Fruit fly (Drosophila melanogaster) whole organism, embryonic: ENCODE results near the gene CG43645.

Experiments used
- Aef1 ChIP-seq: fragments of 200-800 bp; sonication (Bioruptor generic); IDR thresholded peaks from 3 replicates; pipeline ENCODE4 v1.3.6; 2022; ENCODE audit warnings: missing biosample characterization, missing genetic modification characterization
- C15 ChIP-seq: fragments of 200-800 bp; sonication (Bioruptor generic); IDR thresholded peaks from 3 replicates; pipeline ENCODE4 v1.3.6; 2022; ENCODE audit warnings: missing biosample characterization, missing genetic modification characterization
- CG11247 ChIP-seq: fragments of 200-800 bp; sonication (Bioruptor generic); IDR thresholded peaks from 2 replicates; pipeline ENCODE4 v1.3.6; 2022; ENCODE audit warnings: missing biosample characterization, missing genetic modification characterization
- CG11456 ChIP-seq: fragments of 200-800 bp; sonication (Bioruptor generic); IDR thresholded peaks from 3 replicates; pipeline ENCODE4 v1.3.6; 2022; ENCODE audit warnings: missing biosample characterization, missing genetic modification characterization
- CG11560 ChIP-seq: fragments of 200-800 bp; sonication (Bioruptor generic); IDR thresholded peaks from 3 replicates; pipeline ENCODE4 v1.3.6; 2022; ENCODE audit warnings: missing biosample characterization, missing genetic modification characterization
- CG12071 ChIP-seq: fragments of 200-800 bp; sonication (Bioruptor generic); optimal IDR thresholded peaks from 3 replicates; lab custom pipeline; 2018; ENCODE audit warnings: missing biosample characterization, mild to moderate bottlenecking, missing genetic modification characterization
- CG12744 ChIP-seq: fragments of 200-800 bp; sonication (Bioruptor generic); optimal IDR thresholded peaks from 2 replicates; lab custom pipeline; 2016; ENCODE audit warnings: missing biosample characterization, missing genetic modification characterization
- CG13123 ChIP-seq: fragments of 200-800 bp; sonication (Bioruptor generic); optimal IDR thresholded peaks from 2 replicates; lab custom pipeline; 2016; ENCODE audit warnings: missing biosample characterization, missing genetic modification characterization
- CG13287 ChIP-seq: fragments of 200-800 bp; sonication (Bioruptor generic); IDR thresholded peaks from 2 replicates; pipeline ENCODE4 v1.3.6; 2022; ENCODE audit warnings: missing biosample characterization, missing genetic modification characterization; ENCODE audit not compliant: partially characterized antibody
- CG13775 ChIP-seq: fragments of 200-800 bp; sonication (Bioruptor generic); optimal IDR thresholded peaks from 3 replicates; lab custom pipeline; 2017; ENCODE audit warnings: missing biosample characterization, mild to moderate bottlenecking, missing genetic modification characterization
- CG14965 ChIP-seq: fragments of 200-800 bp; sonication (Bioruptor generic); optimal IDR thresholded peaks from 2 replicates; lab custom pipeline; 2016; ENCODE audit warnings: missing biosample characterization, missing genetic modification characterization, borderline replicate concordance
- CG17612 ChIP-seq: fragments of 200-800 bp; sonication (Bioruptor generic); IDR thresholded peaks from 2 replicates; pipeline ENCODE4 v1.3.6; 2022; ENCODE audit warnings: missing biosample characterization, missing genetic modification characterization
- CG2202 ChIP-seq: fragments of 200-800 bp; sonication (Bioruptor generic); optimal IDR thresholded peaks from 2 replicates; lab custom pipeline; 2018; ENCODE audit warnings: missing biosample characterization, mild to moderate bottlenecking, missing genetic modification characterization
- CG30020 ChIP-seq: fragments of 200-800 bp; optimal IDR thresholded peaks from 2 replicates; lab custom pipeline; 2019; ENCODE audit warnings: missing biosample characterization, mild to moderate bottlenecking, missing genetic modification characterization, moderate library complexity
- CG31441 ChIP-seq: fragments of 200-800 bp; sonication (Bioruptor generic); IDR thresholded peaks from 2 replicates; pipeline ENCODE4 v1.3.6; 2022; ENCODE audit warnings: missing biosample characterization, missing genetic modification characterization
- CG3407 ChIP-seq: fragments of 200-800 bp; sonication (Bioruptor generic); optimal IDR thresholded peaks from 2 replicates; lab custom pipeline; 2018; ENCODE audit warnings: missing biosample characterization, mild to moderate bottlenecking, missing genetic modification characterization
- CG4730 ChIP-seq: fragments of 200-800 bp; sonication (Bioruptor generic); IDR thresholded peaks from 2 replicates; pipeline ENCODE4 v1.3.6; 2022; ENCODE audit warnings: missing biosample characterization, missing genetic modification characterization
- CG5245 ChIP-seq: fragments of 200-800 bp; sonication (Bioruptor generic); optimal IDR thresholded peaks from 3 replicates; lab custom pipeline; 2016; ENCODE audit warnings: missing biosample characterization, missing genetic modification characterization
- Chrac-16 ChIP-seq: fragments of 200-800 bp; sonication (Bioruptor generic); optimal IDR thresholded peaks from 3 replicates; lab custom pipeline; 2016; ENCODE audit warnings: missing biosample characterization, missing genetic modification characterization
- Fer2 ChIP-seq: fragments of 200-800 bp; sonication (Bioruptor generic); optimal IDR thresholded peaks from 2 replicates; lab custom pipeline; 2018; ENCODE audit warnings: missing biosample characterization, mild to moderate bottlenecking, missing genetic modification characterization, moderate library complexity
- Gug ChIP-seq: fragments of 200-800 bp; sonication (Bioruptor generic); IDR thresholded peaks from 4 replicates; pipeline ENCODE4 v1.3.6; 2022; ENCODE audit warnings: missing biosample characterization, missing genetic modification characterization
- H2.0 ChIP-seq: fragments of 200-800 bp; sonication (Bioruptor generic); IDR thresholded peaks from 2 replicates; pipeline ENCODE4 v1.3.6; 2022; ENCODE audit warnings: missing biosample characterization, missing genetic modification characterization
- Hey ChIP-seq: fragments of 200-800 bp; sonication (Bioruptor generic); optimal IDR thresholded peaks from 3 replicates; lab custom pipeline; 2018; ENCODE audit warnings: missing biosample characterization, mild to moderate bottlenecking, missing genetic modification characterization
- HmgZ ChIP-seq: fragments of 200-800 bp; sonication (Bioruptor generic); optimal IDR thresholded peaks from 2 replicates; lab custom pipeline; 2018; ENCODE audit warnings: missing biosample characterization, mild to moderate bottlenecking, missing genetic modification characterization
- Hmx ChIP-seq: fragments of 200-800 bp; sonication (Bioruptor generic); optimal IDR thresholded peaks from 2 replicates; lab custom pipeline; 2016; ENCODE audit warnings: missing biosample characterization, missing genetic modification characterization
- Neu2 ChIP-seq: fragments of 200-800 bp; sonication (Bioruptor generic); optimal IDR thresholded peaks from 3 replicates; lab custom pipeline; 2016; ENCODE audit warnings: missing biosample characterization, missing genetic modification characterization, borderline replicate concordance
- Nf-YA ChIP-seq: fragments of 200-800 bp; sonication (Bioruptor generic); IDR thresholded peaks from 2 replicates; pipeline ENCODE4 v1.3.6; 2022; ENCODE audit warnings: missing biosample characterization, missing genetic modification characterization
- Pdp1 ChIP-seq, 2 experiments: fragments of 200-800 bp; sonication (Bioruptor generic); optimal IDR thresholded peaks; 3 replicates each; lab custom pipeline; 2016; ENCODE audit warnings: missing biosample characterization in 2 of 2, missing genetic modification characterization in 2 of 2, mild to moderate bottlenecking in 1 of 2, moderate library complexity in 1 of 2
- Ravus ChIP-seq: fragments of 200-800 bp; sonication (Bioruptor generic); IDR thresholded peaks from 2 replicates; pipeline ENCODE4 v1.3.6; 2022; ENCODE audit warnings: missing biosample characterization, missing genetic modification characterization
- Trl ChIP-seq, 3 experiments: fragments of >200 bp in 2 of 3; fragments of 200-800 bp in 1 of 3; sonication (Bioruptor generic) in 1 of 3; optimal IDR thresholded peaks; 2 replicates in 1 of 3; 3 replicates in 2 of 3; lab custom pipeline; 2016 to 2017; ENCODE audit warnings: missing biosample characterization in 1 of 3, missing genetic modification characterization in 1 of 3
- Usf ChIP-seq: fragments of 200-800 bp; sonication (Bioruptor generic); optimal IDR thresholded peaks from 2 replicates; lab custom pipeline; 2017; ENCODE audit warnings: missing genotype, missing biosample characterization, missing genetic modification characterization
- cad ChIP-seq: fragments of >200 bp; optimal IDR thresholded peaks from 2 replicates; lab custom pipeline; 2017; ENCODE audit warnings: missing biosample characterization, missing genetic modification characterization
- corto ChIP-seq: fragments of 200-800 bp; sonication (Bioruptor generic); optimal IDR thresholded peaks from 2 replicates; lab custom pipeline; 2016; ENCODE audit warnings: missing biosample characterization, mild to moderate bottlenecking, missing genetic modification characterization, moderate library complexity
- dati ChIP-seq: fragments of 200-800 bp; sonication (Bioruptor generic); IDR thresholded peaks from 2 replicates; pipeline ENCODE4 v1.3.6; 2022; ENCODE audit warnings: missing biosample characterization, missing genetic modification characterization
- ham ChIP-seq: fragments of 200-800 bp; sonication (Bioruptor generic); IDR thresholded peaks from 2 replicates; pipeline ENCODE4 v1.3.6; 2022; ENCODE audit warnings: missing biosample characterization, missing genetic modification characterization
- lov ChIP-seq, 2 experiments: fragments of 200-800 bp in 1 of 2; fragments of >200 bp in 1 of 2; sonication (Bioruptor generic) in 1 of 2; IDR thresholded peaks in 1 of 2; optimal IDR thresholded peaks in 1 of 2; 2 replicates in 1 of 2; 3 replicates in 1 of 2; pipeline versions ENCODE4 v1.3.6 to Lab custom; 2017 to 2022; ENCODE audit warnings: missing biosample characterization in 1 of 2, missing genetic modification characterization in 1 of 2
- mirr ChIP-seq: fragments of 200-800 bp; sonication (Bioruptor generic); optimal IDR thresholded peaks from 3 replicates; lab custom pipeline; 2018; ENCODE audit warnings: missing biosample characterization, mild to moderate bottlenecking, missing genetic modification characterization
- onecut ChIP-seq: fragments of 200-800 bp; sonication (Bioruptor generic); IDR thresholded peaks from 2 replicates; pipeline ENCODE4 v1.3.6; 2022; ENCODE audit warnings: missing biosample characterization, missing genetic modification characterization
- p53 ChIP-seq: fragments of 200-800 bp; sonication (Bioruptor generic); optimal IDR thresholded peaks from 2 replicates; lab custom pipeline; 2016; ENCODE audit warnings: missing biosample characterization, missing genetic modification characterization
- wor ChIP-seq: fragments of 200-800 bp; sonication (Bioruptor generic); IDR thresholded peaks from 2 replicates; pipeline ENCODE4 v1.3.6; 2022; ENCODE audit warnings: missing biosample characterization, missing genetic modification characterization
- yki ChIP-seq: fragments of >200 bp; optimal IDR thresholded peaks from 3 replicates; lab custom pipeline; 2018

The CG43645 gene

DNA sequence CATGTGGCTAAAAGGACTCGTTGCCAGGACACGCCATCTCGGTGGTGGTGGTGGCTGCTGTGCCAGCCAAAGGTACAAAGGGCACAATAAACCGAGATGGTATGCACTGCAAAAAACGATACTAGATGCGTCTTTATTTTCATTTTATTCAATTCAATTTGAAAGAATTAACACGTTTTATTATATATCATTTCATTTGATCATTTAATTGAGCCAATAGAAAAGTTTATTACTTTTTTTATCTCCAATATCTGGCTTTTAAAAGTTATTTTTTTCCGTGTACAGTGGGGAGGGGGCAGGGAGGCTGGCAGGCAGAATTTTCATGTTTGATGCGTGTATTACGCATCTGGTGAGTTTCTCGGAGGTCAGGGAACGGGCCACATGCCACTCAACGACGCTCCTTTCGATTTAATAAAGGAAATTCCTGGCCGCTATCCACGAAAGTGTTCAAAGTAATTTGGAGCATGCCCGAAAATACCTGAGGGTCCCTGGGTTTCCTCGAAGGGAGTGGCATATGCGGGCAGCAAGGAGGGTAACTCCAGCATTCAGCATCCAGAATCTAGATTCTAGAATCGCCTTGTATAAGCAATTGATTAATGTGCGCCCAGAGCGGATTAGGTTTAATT lies 28.6 kb downstream of the CG43645 start (continued):
- peak; percentile 63 for TF ChIP-seq CG11247 (GFP tag; lab: Robert Waterston, UW)
- peak; percentile 78 for TF ChIP-seq CG11560 (tag; lab: Robert Waterston, UW)
- TF ChIP-seq CG5245 (GFP tag; lab: Kevin White, UChicago), result peak; percentile 80
- TF ChIP-seq HmgZ (tag; lab: Kevin White, UChicago), result peak; percentile 79
- peak in 1 of 2 experiments; percentile 70 for TF ChIP-seq Pdp1 (GFP tag; optimal IDR thresholded peaks at IDR 0.05; lab: Kevin White, UChicago)
- TF ChIP-seq H2.0 (GFP tag; lab: Robert Waterston, UW), result peak; percentile 78
- TF ChIP-seq CG17612 (GFP tag; lab: Robert Waterston, UW), result peak; percentile 38
- TF ChIP-seq CG13123, result no peak
- TF ChIP-seq Neu2, result no peak
- no peak for TF ChIP-seq lov (optimal IDR thresholded peaks at IDR 0.05; lab: Kevin White, UChicago)
- peak; percentile 85; the same call in 2 of the 3 replicates for TF ChIP-seq lov (GFP tag; IDR thresholded peaks at IDR 0.05; lab: Robert Waterston, UW)
- TF ChIP-seq onecut (GFP tag; lab: Robert Waterston, UW), result peak; percentile 84
- peak; percentile 4 for TF ChIP-seq CG14965 (GFP tag; lab: Kevin White, UChicago)
- no peak for TF ChIP-seq C15 (GFP tag; lab: Robert Waterston, UW)
- TF ChIP-seq Ravus (GFP tag; lab: Robert Waterston, UW), result peak; percentile 35
- TF ChIP-seq yki, result no peak
- TF ChIP-seq CG13287 (GFP tag; lab: Robert Waterston, UW), result no peak
- TF ChIP-seq Gug (GFP tag; lab: Robert Waterston, UW), result peak; percentile 48; the same call in 2 of the 4 replicates
- peak; percentile 88 for TF ChIP-seq Fer2 (tag; lab: Kevin White, UChicago)
- no peak for TF ChIP-seq p53 (GFP tag; lab: Kevin White, UChicago)
- no peak for TF ChIP-seq Trl (optimal IDR thresholded peaks at IDR 0.05; lab: Kevin White, UChicago)
- TF ChIP-seq Trl (GFP tag; optimal IDR thresholded peaks at IDR 0.05; lab: Kevin White, UChicago), result peak; percentile 74
- TF ChIP-seq corto (GFP tag; lab: Kevin White, UChicago), result peak; percentile 4
- TF ChIP-seq CG31441 (GFP tag; lab: Robert Waterston, UW), result peak; percentile 92
- no peak for TF ChIP-seq cad
- peak; percentile 68 for TF ChIP-seq CG30020 (tag; lab: Kevin White, UChicago)

DNA sequence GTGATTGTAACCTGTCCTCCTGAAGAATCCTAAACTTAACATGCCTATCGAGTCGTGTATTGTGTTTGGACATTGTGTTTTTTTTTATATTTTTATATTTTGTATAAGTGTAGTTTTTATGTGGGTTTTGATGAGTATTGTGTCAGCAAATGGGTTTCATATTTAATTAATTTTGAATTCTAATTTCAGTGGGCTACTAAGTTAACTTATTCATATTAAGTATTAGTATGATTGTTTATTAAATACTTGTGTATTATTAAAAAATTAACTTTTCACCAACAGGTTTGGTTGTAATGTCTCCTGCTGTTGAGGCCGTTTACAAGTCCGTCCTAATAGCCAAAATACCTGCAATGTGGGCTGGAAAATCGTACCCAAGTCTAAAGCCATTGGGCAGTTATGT lies 38.9 kb downstream of the CG43645 start, which contains the start of gene CG15143:
CG15143 (minus strand) TSS at position 101 of the 400 bp plus-strand sequence.
- TF ChIP-seq Hey (tag; lab: Kevin White, UChicago) (no peak), CG12071 (GFP tag; lab: Kevin White, UChicago) (no peak), wor (GFP tag; lab: Robert Waterston, UW) (no peak), Aef1 (GFP tag; lab: Robert Waterston, UW) (no peak), CG4730 (GFP tag; lab: Robert Waterston, UW) (no peak), Nf-YA (GFP tag; lab: Robert Waterston, UW) (no peak), dati (no peak), Hmx (GFP tag; lab: Kevin White, UChicago) (no peak)

DNA sequence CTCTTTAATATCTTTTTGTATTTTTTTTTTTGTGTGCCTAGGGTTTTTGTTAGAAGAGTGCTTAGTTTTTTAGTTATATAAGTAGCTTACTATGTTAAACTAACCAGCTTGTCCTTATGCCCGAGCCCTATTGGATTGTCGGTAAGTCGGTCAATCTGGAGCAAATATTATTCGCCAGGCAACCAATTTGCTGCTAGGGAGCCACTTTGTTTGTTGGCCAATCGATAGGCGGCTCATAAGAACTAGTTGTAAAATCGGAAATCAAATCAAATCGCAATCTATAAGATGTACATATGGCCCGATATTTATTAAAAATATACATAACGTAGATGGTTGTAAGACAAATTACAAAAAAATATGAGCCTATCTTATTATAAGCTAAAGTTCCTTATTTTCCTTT lies 43.5 kb downstream of the CG43645 start, which contains the start of gene CG15144:
CG15144 (minus strand) TSS at position 101 of the 400 bp plus-strand sequence.
- no peak for TF ChIP-seq Chrac-16 (GFP tag; lab: Kevin White, UChicago)
- no peak for TF ChIP-seq CG3407
- TF ChIP-seq CG11456 (GFP tag; lab: Robert Waterston, UW), result no peak
- no peak for TF ChIP-seq CG12744 (GFP tag; lab: Kevin White, UChicago)
- TF ChIP-seq CG2202 (tag; lab: Kevin White, UChicago), result no peak
- TF ChIP-seq mirr (GFP tag; lab: Kevin White, UChicago), result no peak
- TF ChIP-seq ham, result no peak
- no peak for TF ChIP-seq Usf (GFP tag; lab: Kevin White, UChicago)
- TF ChIP-seq CG13775 (GFP tag; lab: Kevin White, UChicago), result no peak
